2 worm cellular contexts compared by ENCODE assay signal in genomic region chrIV:10085401-10086187, ce11.
TF ChIP-seq lines count a peak whose summit lies in the region.

Gene col-2, minus strand, starts transcription at chrIV:10085451.
Gene ndc-80, plus strand, starts transcription at chrIV:10086137.

TF ChIP-seq in whole organism, L2 larva, 48 proteins besides CTCF, POLR2A, EP300 and RAD21 (continued from another document):
- no peak for TF ChIP-seq ama-1 (optimal IDR thresholded peaks at IDR 0.05; lab: Kevin White, UChicago)
- TF ChIP-seq ceh-16 (tag; optimal IDR thresholded peaks at IDR 0.05; lab: Kevin White, UChicago), result no peak
- peak; percentile 5 for TF ChIP-seq nhr-77 (tag; optimal IDR thresholded peaks at IDR 0.05; lab: Kevin White, UChicago)
- TF ChIP-seq nhr-6 (tag; optimal IDR thresholded peaks at IDR 0.05; lab: Kevin White, UChicago), result no peak
- peak; percentile 89 for TF ChIP-seq C34F6.9 (tag; optimal IDR thresholded peaks at IDR 0.05; lab: Kevin White, UChicago)
- no peak for TF ChIP-seq fos-1 (tag; optimal IDR thresholded peaks at IDR 0.05; lab: Kevin White, UChicago)
- TF ChIP-seq dmd-4 (tag; optimal IDR thresholded peaks at IDR 0.05; lab: Kevin White, UChicago), result no peak
- TF ChIP-seq nhr-129 (tag; optimal IDR thresholded peaks at IDR 0.05; lab: Kevin White, UChicago), result peak; percentile 84
- peak; percentile 69 for TF ChIP-seq sma-3 (GFP tag; optimal IDR thresholded peaks at IDR 0.05; lab: Kevin White, UChicago)
- no peak for TF ChIP-seq aly-2 (tag; optimal IDR thresholded peaks at IDR 0.05; lab: Kevin White, UChicago)
- no peak for TF ChIP-seq peb-1 (tag; optimal IDR thresholded peaks at IDR 0.05; lab: Kevin White, UChicago)
- TF ChIP-seq alr-1 (tag; optimal IDR thresholded peaks at IDR 0.05; lab: Kevin White, UChicago), result no peak
- no peak for TF ChIP-seq skn-1 (tag; optimal IDR thresholded peaks at IDR 0.05; lab: Kevin White, UChicago)
- TF ChIP-seq lin-11 (tag; optimal IDR thresholded peaks at IDR 0.05; lab: Kevin White, UChicago), result no peak
- TF ChIP-seq elt-3 (tag; optimal IDR thresholded peaks at IDR 0.05; lab: Kevin White, UChicago), result no peak
- TF ChIP-seq gmeb-1 (tag; optimal IDR thresholded peaks at IDR 0.05; lab: Kevin White, UChicago), result peak; percentile 82
- no peak for TF ChIP-seq crh-2 (tag; optimal IDR thresholded peaks at IDR 0.05; lab: Kevin White, UChicago)
- peak; percentile 15 for TF ChIP-seq blmp-1 (tag; optimal IDR thresholded peaks at IDR 0.05; lab: Kevin White, UChicago; ENCODE audit: insufficient read depth)
- TF ChIP-seq egl-27 (tag; optimal IDR thresholded peaks at IDR 0.05; lab: Kevin White, UChicago), result peak; percentile 0
- no peak for TF ChIP-seq nhr-12 (tag; optimal IDR thresholded peaks at IDR 0.05; lab: Kevin White, UChicago)
- TF ChIP-seq ZK546.5 (tag; optimal IDR thresholded peaks at IDR 0.05; lab: Kevin White, UChicago), result no peak
- no peak for TF ChIP-seq ztf-4 (tag; optimal IDR thresholded peaks at IDR 0.05; lab: Kevin White, UChicago)
- no peak for TF ChIP-seq ztf-11 (tag; optimal IDR thresholded peaks at IDR 0.05; lab: Kevin White, UChicago)
- no peak for TF ChIP-seq nhr-23 (tag; optimal IDR thresholded peaks at IDR 0.05; lab: Kevin White, UChicago)
- no peak for TF ChIP-seq unc-55 (GFP tag; optimal IDR thresholded peaks at IDR 0.05; lab: Kevin White, UChicago)

TF ChIP-seq in whole organism, L4 larva, 104 proteins besides CTCF, POLR2A, EP300 and RAD21 (continued from another document):
- no peak for TF ChIP-seq daf-8 (GFP tag; IDR thresholded peaks at IDR 0.05; lab: Robert Waterston, UW)
- TF ChIP-seq set-16 (GFP tag; IDR thresholded peaks at IDR 0.05; lab: Robert Waterston, UW), result no peak
- TF ChIP-seq ceh-20 (GFP tag; IDR thresholded peaks at IDR 0.05; lab: Robert Waterston, UW), result no peak
- no peak for TF ChIP-seq nhr-10 (tag; optimal IDR thresholded peaks at IDR 0.05; lab: Kevin White, UChicago)
- TF ChIP-seq snpc-4 (tag; optimal IDR thresholded peaks at IDR 0.05; lab: Kevin White, UChicago), result no peak
- peak; percentile 27 for TF ChIP-seq mxl-3 (GFP tag; optimal IDR thresholded peaks at IDR 0.05; lab: Kevin White, UChicago)
- TF ChIP-seq sdz-12 (GFP tag; optimal IDR thresholded peaks at IDR 0.05; lab: Kevin White, UChicago), result no peak
- TF ChIP-seq dpl-1 (GFP tag; optimal IDR thresholded peaks at IDR 0.05; lab: Kevin White, UChicago), result peak; percentile 82
- TF ChIP-seq ztf-11 (tag; optimal IDR thresholded peaks at IDR 0.05; lab: Kevin White, UChicago), result no peak
- TF ChIP-seq nhr-6 (tag; optimal IDR thresholded peaks at IDR 0.05; lab: Kevin White, UChicago), result peak; percentile 82
- TF ChIP-seq tag-97 (GFP tag; IDR thresholded peaks at IDR 0.05; lab: Robert Waterston, UW), result no peak
- peak in 1 of 2 experiments; percentile 0 for TF ChIP-seq mdl-1 (tag; optimal IDR thresholded peaks at IDR 0.05; lab: Kevin White, UChicago)
- no peak for TF ChIP-seq mxl-2 (GFP tag; conservative IDR thresholded peaks at IDR 0.05; lab: Robert Waterston, UW)
- TF ChIP-seq daf-19 (GFP tag; conservative IDR thresholded peaks at IDR 0.05; lab: Robert Waterston, UW), result no peak
- TF ChIP-seq vab-7 (GFP tag; IDR thresholded peaks at IDR 0.05; lab: Robert Waterston, UW), result no peak
- no peak for TF ChIP-seq fos-1 (tag; optimal IDR thresholded peaks at IDR 0.05; lab: Kevin White, UChicago)
- no peak for TF ChIP-seq pqm-1 (tag; optimal IDR thresholded peaks at IDR 0.05; lab: Kevin White, UChicago)
- no peak for TF ChIP-seq jun-1 (tag; optimal IDR thresholded peaks at IDR 0.05; lab: Kevin White, UChicago)
- peak; percentile 19 for TF ChIP-seq hlh-11 (tag; optimal IDR thresholded peaks at IDR 0.05; lab: Kevin White, UChicago)
- no peak for TF ChIP-seq mdt-29 (GFP tag; IDR thresholded peaks at IDR 0.05; lab: Robert Waterston, UW)
- TF ChIP-seq unc-130 (GFP tag; optimal IDR thresholded peaks at IDR 0.05; lab: Kevin White, UChicago), result peak; percentile 82
- peak; percentile 59; the same call in 1 of the 2 replicates for TF ChIP-seq ZK337.2 (GFP tag; IDR thresholded peaks at IDR 0.05; lab: Robert Waterston, UW)
- TF ChIP-seq pha-4 (GFP tag; IDR thresholded peaks at IDR 0.05; lab: Robert Waterston, UW), result no peak
- TF ChIP-seq pha-4 (tag; optimal IDR thresholded peaks at IDR 0.05; lab: Kevin White, UChicago), result peak; percentile 76
- TF ChIP-seq aha-1 (tag; lab: Kevin White, UChicago), result peak; percentile 90
- no peak for TF ChIP-seq dmd-9 (GFP tag; IDR thresholded peaks at IDR 0.05; lab: Robert Waterston, UW)
- TF ChIP-seq duxl-1 (tag; optimal IDR thresholded peaks at IDR 0.05; lab: Kevin White, UChicago; ENCODE audit: poor library complexity), result no peak
- no peak for TF ChIP-seq lin-15B (tag; optimal IDR thresholded peaks at IDR 0.05; lab: Kevin White, UChicago)
- TF ChIP-seq egl-27 (tag; optimal IDR thresholded peaks at IDR 0.05; lab: Kevin White, UChicago), result no peak
- no peak for TF ChIP-seq Y105C5A.15 (GFP tag; IDR thresholded peaks at IDR 0.05; lab: Robert Waterston, UW)
- no peak for TF ChIP-seq F44E2.7 (GFP tag; IDR thresholded peaks at IDR 0.05; lab: Robert Waterston, UW)
- TF ChIP-seq F10B5.3 (tag; optimal IDR thresholded peaks at IDR 0.05; lab: Kevin White, UChicago), result no peak
TF ChIP-seq in whole organism, L4 larva: peak in this region for 15.
